Worm (Caenorhabditis elegans) whole organism, midembryonic: ENCODE results near the gene sre-16.

Source experiments
- flt-1 ChIP-seq: fragments of 200-800 bp; sonication (Bioruptor generic); IDR thresholded peaks from 2 replicates; pipeline ENCODE4 v1.3.6; 2022; ENCODE audit warnings: missing genetic modification characterization, missing compliant biosample characterization
- klf-2 ChIP-seq: fragments of 200-800 bp; sonication (Bioruptor generic); conservative IDR thresholded peaks from 2 replicates; pipeline ENCODE4 v1.3.6; 2022; ENCODE audit warnings: missing genetic modification reagents, missing genetic modification characterization, missing compliant biosample characterization
- med-1 ChIP-seq: sonication (generic microtip); optimal IDR thresholded peaks from 2 replicates; lab custom pipeline; 2017; ENCODE audit warnings: missing genetic modification characterization, mild to moderate bottlenecking, missing compliant biosample characterization, antibody characterized with exemption, missing genetic modification reagents; ENCODE audit not compliant: insufficient read depth
- ztf-23 ChIP-seq: fragments of 200-800 bp; sonication (Bioruptor generic); IDR thresholded peaks from 2 replicates; pipeline ENCODE4 v1.3.6; 2022; ENCODE audit warnings: missing genetic modification reagents, missing genetic modification characterization, missing compliant biosample characterization
- ztf-29 ChIP-seq: fragments of 200-800 bp; sonication (Bioruptor generic); IDR thresholded peaks from 2 replicates; pipeline ENCODE4 v1.3.6; 2022; ENCODE audit warnings: missing genetic modification reagents, missing genetic modification characterization, missing compliant biosample characterization

- TF ChIP-seq flt-1 (GFP tag; lab: Robert Waterston, UW) (no peak), med-1 (GFP tag; lab: Kevin White, UChicago) (no peak), klf-2 (GFP tag; lab: Robert Waterston, UW) (no peak), ztf-23 (GFP tag; lab: Robert Waterston, UW) (no peak), ztf-29 (no peak)
These were observed 25.4 kb upstream of the sre-16 start, which contains the start of gene sre-14 for ce11 chrIV:12261353-12261752.
